Fruit fly (Drosophila melanogaster) S2 (cell line): ENCODE results near the gene pix.

Experiments
- CG8478 ChIP-seq: fragments of >200 bp; optimal IDR thresholded peaks from 2 replicates; lab custom pipeline; 2018
- CTCF ChIP-seq, 2 experiments: fragments of >200 bp; optimal IDR thresholded peaks; 2 replicates each; lab custom pipeline; 2018

- TF ChIP-seq CG8478 (lab: Kevin White, UChicago), result no peak
- TF ChIP-seq CTCF (optimal IDR thresholded peaks at IDR 0.05; lab: Kevin White, UChicago), result no peak
These were observed 39.2 kb upstream of the pix start for dm6 chr3L:9013745-9014144.
